Fruit fly (Drosophila melanogaster) whole organism, embryonic: Measurements from ENCODE around the gene dpp.

Experiments
- Awh ChIP-seq: fragments of 200-800 bp; sonication (Bioruptor generic); IDR thresholded peaks from 2 replicates; pipeline ENCODE4, ENCODE4 v1.3.6; 2022; ENCODE audit warnings: missing biosample characterization, missing genetic modification characterization
- BEAF-32 ChIP-seq: fragments of 200-800 bp; sonication (Bioruptor generic); optimal IDR thresholded peaks from 3 replicates; lab custom pipeline; 2017; ENCODE audit warnings: missing biosample characterization, missing genetic modification characterization, mild to moderate bottlenecking, moderate library complexity, missing genetic modification reagents
- CG1024 ChIP-seq: fragments of 200-800 bp; sonication (Bioruptor generic); IDR thresholded peaks from 2 replicates; pipeline ENCODE4 v1.3.6; 2022; ENCODE audit warnings: missing biosample characterization, missing genetic modification characterization
- CG10267 ChIP-seq: fragments of 200-800 bp; sonication (Bioruptor generic); optimal IDR thresholded peaks from 2 replicates; lab custom pipeline; 2018; ENCODE audit warnings: missing biosample characterization, mild to moderate bottlenecking, missing genetic modification characterization, moderate library complexity
- CG10274 ChIP-seq: fragments of 200-800 bp; sonication (Bioruptor generic); optimal IDR thresholded peaks from 3 replicates; lab custom pipeline; 2017; ENCODE audit warnings: missing biosample characterization, mild to moderate bottlenecking, missing genetic modification characterization
- CG10543 ChIP-seq: fragments of 200-800 bp; sonication (Bioruptor generic); optimal IDR thresholded peaks from 3 replicates; lab custom pipeline; 2017; ENCODE audit warnings: missing biosample characterization, mild to moderate bottlenecking, missing genetic modification characterization, moderate library complexity
- CG10959 ChIP-seq: fragments of 200-800 bp; sonication (Bioruptor generic); IDR thresholded peaks from 2 replicates; pipeline ENCODE4 v1.3.6; 2022; ENCODE audit warnings: missing biosample characterization, missing genetic modification characterization
- CG11696 ChIP-seq: fragments of 200-800 bp; sonication (Bioruptor generic); IDR thresholded peaks from 2 replicates; pipeline ENCODE4 v1.3.6; 2022; ENCODE audit warnings: missing biosample characterization, missing genetic modification characterization
- CG12769 ChIP-seq: fragments of 200-800 bp; sonication (Bioruptor generic); optimal IDR thresholded peaks from 2 replicates; lab custom pipeline; 2019; ENCODE audit warnings: missing biosample characterization, mild to moderate bottlenecking, missing genetic modification characterization, moderate library complexity
- CG12942 ChIP-seq: fragments of 200-800 bp; sonication (Bioruptor generic); optimal IDR thresholded peaks from 3 replicates; lab custom pipeline; 2016; ENCODE audit warnings: missing biosample characterization, missing genetic modification characterization
- CG13123 ChIP-seq: fragments of 200-800 bp; sonication (Bioruptor generic); optimal IDR thresholded peaks from 2 replicates; lab custom pipeline; 2016; ENCODE audit warnings: missing biosample characterization, missing genetic modification characterization
- CG13287 ChIP-seq: fragments of 200-800 bp; sonication (Bioruptor generic); IDR thresholded peaks from 2 replicates; pipeline ENCODE4 v1.3.6; 2022; ENCODE audit warnings: missing biosample characterization, missing genetic modification characterization; ENCODE audit not compliant: partially characterized antibody
- CG16863 ChIP-seq: fragments of 200-800 bp; sonication (Bioruptor generic); optimal IDR thresholded peaks from 3 replicates; lab custom pipeline; 2016; ENCODE audit warnings: missing biosample characterization, missing genetic modification characterization
- CG17328 ChIP-seq: fragments of 200-800 bp; sonication (Bioruptor generic); IDR thresholded peaks from 2 replicates; pipeline ENCODE4 v1.3.6; 2022; ENCODE audit warnings: missing biosample characterization, missing genetic modification characterization
- CG2875 ChIP-seq: fragments of 200-800 bp; sonication (Bioruptor generic); optimal IDR thresholded peaks from 2 replicates; lab custom pipeline; 2017; ENCODE audit warnings: missing biosample characterization, mild to moderate bottlenecking, missing genetic modification characterization, missing genetic modification reagents
- CG2889 ChIP-seq: fragments of 200-800 bp; sonication (Bioruptor generic); IDR thresholded peaks from 3 replicates; pipeline ENCODE4 v1.3.6; 2022; ENCODE audit warnings: missing biosample characterization, missing genetic modification characterization
- CG3407 ChIP-seq: fragments of 200-800 bp; sonication (Bioruptor generic); optimal IDR thresholded peaks from 2 replicates; lab custom pipeline; 2018; ENCODE audit warnings: missing biosample characterization, mild to moderate bottlenecking, missing genetic modification characterization
- CG34422 ChIP-seq: fragments of 200-800 bp; sonication (Bioruptor generic); IDR thresholded peaks from 3 replicates; pipeline ENCODE4 v1.3.6; 2022; ENCODE audit warnings: missing biosample characterization, missing genetic modification characterization
- CG3726 ChIP-seq: fragments of 200-800 bp; sonication (Bioruptor generic); IDR thresholded peaks from 3 replicates; pipeline ENCODE4, ENCODE4 v1.3.6; 2022; ENCODE audit warnings: missing biosample characterization, missing genetic modification characterization
- CG6272 ChIP-seq: fragments of 200-800 bp; sonication (Bioruptor generic); IDR thresholded peaks from 2 replicates; pipeline ENCODE4 v1.3.6; 2022; ENCODE audit warnings: missing biosample characterization, missing genetic modification characterization
- CG6689 ChIP-seq: fragments of 200-800 bp; sonication (Bioruptor generic); IDR thresholded peaks from 2 replicates; pipeline ENCODE4 v1.3.6; 2022; ENCODE audit warnings: missing biosample characterization, missing genetic modification characterization
- CG7372 ChIP-seq: fragments of 200-800 bp; sonication (Bioruptor generic); IDR thresholded peaks from 2 replicates; pipeline ENCODE4 v1.3.6; 2022; ENCODE audit warnings: missing biosample characterization, missing genetic modification characterization
- CG8089 ChIP-seq: fragments of 200-800 bp; sonication (Bioruptor generic); optimal IDR thresholded peaks from 3 replicates; lab custom pipeline; 2016; ENCODE audit warnings: missing biosample characterization, missing genetic modification characterization
- CG8359 ChIP-seq: fragments of 200-800 bp; sonication (Bioruptor generic); optimal IDR thresholded peaks from 2 replicates; lab custom pipeline; 2017; ENCODE audit warnings: missing biosample characterization, mild to moderate bottlenecking, missing genetic modification characterization, borderline replicate concordance
- CG8765 ChIP-seq: fragments of 200-800 bp; sonication (Bioruptor generic); IDR thresholded peaks from 2 replicates; pipeline ENCODE4 v1.3.6; 2022; ENCODE audit warnings: missing biosample characterization, missing genetic modification characterization
- CG9215 ChIP-seq: fragments of 200-800 bp; sonication (Bioruptor generic); IDR thresholded peaks from 2 replicates; pipeline ENCODE4 v1.3.6; 2022; ENCODE audit warnings: missing biosample characterization, missing genetic modification characterization
- CG9876 ChIP-seq: fragments of 200-800 bp; sonication (Bioruptor generic); optimal IDR thresholded peaks from 2 replicates; lab custom pipeline; 2016; ENCODE audit warnings: missing biosample characterization, missing genetic modification characterization
- D19B ChIP-seq: fragments of 200-800 bp; sonication (Bioruptor generic); optimal IDR thresholded peaks from 2 replicates; lab custom pipeline; 2017; ENCODE audit warnings: missing biosample characterization, mild to moderate bottlenecking, missing genetic modification characterization
- Dad ChIP-seq: fragments of 200-800 bp; sonication (Bioruptor generic); optimal IDR thresholded peaks from 3 replicates; lab custom pipeline; 2016; ENCODE audit warnings: missing biosample characterization, missing genetic modification characterization
- Drgx ChIP-seq: fragments of 200-800 bp; sonication (Bioruptor generic); IDR thresholded peaks from 2 replicates; pipeline ENCODE4 v1.3.6; 2022; ENCODE audit warnings: missing biosample characterization, missing genetic modification characterization
- Elba2 ChIP-seq: fragments of 200-800 bp; sonication (Bioruptor generic); optimal IDR thresholded peaks from 3 replicates; lab custom pipeline; 2016; ENCODE audit warnings: missing biosample characterization, missing genetic modification characterization
- Fer2 ChIP-seq: fragments of 200-800 bp; sonication (Bioruptor generic); optimal IDR thresholded peaks from 2 replicates; lab custom pipeline; 2018; ENCODE audit warnings: missing biosample characterization, mild to moderate bottlenecking, missing genetic modification characterization, moderate library complexity
- Gug ChIP-seq: fragments of 200-800 bp; sonication (Bioruptor generic); IDR thresholded peaks from 4 replicates; pipeline ENCODE4 v1.3.6; 2022; ENCODE audit warnings: missing biosample characterization, missing genetic modification characterization
- H15 ChIP-seq: fragments of 200-800 bp; sonication (Bioruptor generic); IDR thresholded peaks from 3 replicates; pipeline ENCODE4 v1.3.6; 2022; ENCODE audit warnings: missing biosample characterization, missing genetic modification characterization
- HmgZ ChIP-seq: fragments of 200-800 bp; sonication (Bioruptor generic); optimal IDR thresholded peaks from 2 replicates; lab custom pipeline; 2018; ENCODE audit warnings: missing biosample characterization, mild to moderate bottlenecking, missing genetic modification characterization
- PHDP ChIP-seq: fragments of 200-800 bp; sonication (Bioruptor generic); optimal IDR thresholded peaks from 3 replicates; lab custom pipeline; 2018; ENCODE audit warnings: missing biosample characterization, mild to moderate bottlenecking, missing genetic modification characterization, moderate library complexity
- Rfx ChIP-seq: fragments of 200-800 bp; sonication (Bioruptor generic); IDR thresholded peaks from 2 replicates; pipeline ENCODE4 v1.3.6; 2022; ENCODE audit warnings: missing biosample characterization, missing genetic modification characterization
- ab ChIP-seq: fragments of 200-800 bp; sonication (Bioruptor generic); optimal IDR thresholded peaks from 2 replicates; lab custom pipeline; 2016; ENCODE audit warnings: missing biosample characterization, missing genetic modification characterization
- amos ChIP-seq: fragments of 200-800 bp; sonication (Bioruptor generic); IDR thresholded peaks from 2 replicates; pipeline ENCODE4 v1.3.6; 2022; ENCODE audit warnings: missing biosample characterization, missing genetic modification characterization; ENCODE audit not compliant: partially characterized antibody
- ap ChIP-seq: fragments of 200-800 bp; sonication (Bioruptor generic); IDR thresholded peaks from 2 replicates; pipeline ENCODE4 v1.3.6; 2022; ENCODE audit warnings: missing biosample characterization, missing genetic modification characterization
- bbx ChIP-seq: fragments of 200-800 bp; sonication (Bioruptor generic); IDR thresholded peaks from 2 replicates; pipeline ENCODE4 v1.3.6; 2022; ENCODE audit warnings: missing biosample characterization, missing genetic modification characterization; ENCODE audit not compliant: partially characterized antibody
- btn ChIP-seq: fragments of 200-800 bp; sonication (Bioruptor generic); optimal IDR thresholded peaks from 2 replicates; lab custom pipeline; 2016; ENCODE audit warnings: missing biosample characterization, missing genetic modification characterization
- chm ChIP-seq: fragments of 200-800 bp; sonication (Bioruptor generic); IDR thresholded peaks from 2 replicates; pipeline ENCODE4 v1.3.6; 2022; ENCODE audit warnings: missing biosample characterization, missing genetic modification characterization
- da ChIP-seq: fragments of 200-800 bp; sonication (Bioruptor generic); optimal IDR thresholded peaks from 2 replicates; lab custom pipeline; 2016; ENCODE audit warnings: missing biosample characterization, missing genetic modification characterization
- disco-r ChIP-seq: fragments of 200-800 bp; sonication (Bioruptor generic); optimal IDR thresholded peaks from 2 replicates; lab custom pipeline; 2016; ENCODE audit warnings: missing biosample characterization, missing genetic modification characterization
- fru ChIP-seq: fragments of >200 bp; optimal IDR thresholded peaks from 2 replicates; lab custom pipeline; 2017
- ftz-f1 ChIP-seq: fragments of 200-800 bp; sonication (Bioruptor generic); optimal IDR thresholded peaks from 2 replicates; lab custom pipeline; 2016; ENCODE audit warnings: missing biosample characterization, missing genetic modification characterization
- org-1 ChIP-seq: fragments of 200-800 bp; sonication (Bioruptor generic); optimal IDR thresholded peaks from 2 replicates; lab custom pipeline; 2017; ENCODE audit warnings: missing biosample characterization, missing genetic modification characterization
- otp ChIP-seq: fragments of 200-800 bp; sonication (Bioruptor generic); IDR thresholded peaks from 3 replicates; pipeline ENCODE4, ENCODE4 v1.3.6; 2022; ENCODE audit warnings: missing biosample characterization, missing genetic modification characterization
- schlank ChIP-seq: fragments of 200-800 bp; sonication (Bioruptor generic); optimal IDR thresholded peaks from 2 replicates; lab custom pipeline; 2018; ENCODE audit warnings: missing biosample characterization, mild to moderate bottlenecking, missing genetic modification characterization
- tin ChIP-seq: fragments of 200-800 bp; sonication (Bioruptor generic); optimal IDR thresholded peaks from 3 replicates; lab custom pipeline; 2016; ENCODE audit warnings: missing biosample characterization, missing genetic modification characterization
- trem ChIP-seq: fragments of 200-800 bp; optimal IDR thresholded peaks from 3 replicates; lab custom pipeline; 2019; ENCODE audit warnings: missing biosample characterization, mild to moderate bottlenecking, missing genetic modification characterization, moderate library complexity
- usp ChIP-seq: fragments of >200 bp; optimal IDR thresholded peaks from 2 replicates; lab custom pipeline; 2017; ENCODE audit warnings: missing biosample characterization, missing genetic modification characterization

dpp gene

DNA sequence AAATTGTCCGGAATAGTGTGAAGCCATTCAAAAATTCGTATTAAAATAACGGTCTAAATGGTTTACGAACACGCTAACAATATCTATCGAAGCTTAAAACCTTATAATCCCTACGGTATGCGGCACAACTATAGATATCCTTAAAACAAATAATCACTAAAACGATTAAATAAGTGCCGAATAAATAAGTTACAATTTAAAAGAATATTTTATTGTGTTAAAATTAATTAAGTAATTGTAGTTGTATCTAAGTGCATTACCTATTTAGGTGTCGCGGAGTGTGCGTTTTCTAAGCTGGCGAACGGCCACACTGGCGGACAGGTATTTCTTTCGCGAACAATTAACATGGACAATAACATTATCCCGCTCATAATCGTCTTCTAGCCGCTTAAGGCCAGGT is 47.4 kb upstream of the dpp start, which contains the start of gene Eogt (continued):
- peak; percentile 95 for TF ChIP-seq H15 (GFP tag; lab: Robert Waterston, UW)
- TF ChIP-seq D19B = peak; percentile 68
- TF ChIP-seq BEAF-32 (GFP tag; lab: Kevin White, UChicago) = peak; percentile 44
- peak; percentile 44 for TF ChIP-seq CG10543 (GFP tag; lab: Kevin White, UChicago)
- TF ChIP-seq Rfx (GFP tag; lab: Robert Waterston, UW) = peak; percentile 97
- TF ChIP-seq CG13287 (GFP tag; lab: Robert Waterston, UW) = peak; percentile 52; the same call in 1 of the 2 replicates
- peak; percentile 94 for TF ChIP-seq CG2889 (GFP tag; lab: Robert Waterston, UW)
- peak; percentile 83 for TF ChIP-seq org-1 (GFP tag; lab: Kevin White, UChicago)
- TF ChIP-seq CG2875 (GFP tag; lab: Kevin White, UChicago) = peak; percentile 84
- peak; percentile 97 for TF ChIP-seq CG12769 (tag; lab: Kevin White, UChicago)
- TF ChIP-seq CG16863 (GFP tag; lab: Kevin White, UChicago) = peak; percentile 55
- TF ChIP-seq tin = peak; percentile 88
- peak; percentile 53 for TF ChIP-seq CG10274
- no peak for TF ChIP-seq bbx (GFP tag; lab: Robert Waterston, UW)
- TF ChIP-seq da = no peak
- TF ChIP-seq CG1024 (GFP tag; lab: Robert Waterston, UW) = peak; percentile 94
- peak; percentile 85 for TF ChIP-seq Fer2
- TF ChIP-seq trem (tag; lab: Kevin White, UChicago) = peak; percentile 90
- TF ChIP-seq btn = no peak
- TF ChIP-seq CG10267 (tag; lab: Kevin White, UChicago) = peak; percentile 87
- TF ChIP-seq otp (GFP tag; lab: Robert Waterston, UW) = peak; percentile 96
- peak; percentile 93 for TF ChIP-seq CG12942 (GFP tag; lab: Kevin White, UChicago)
- peak; percentile 95 for TF ChIP-seq HmgZ (tag; lab: Kevin White, UChicago)
- peak; percentile 98 for TF ChIP-seq chm (GFP tag; lab: Robert Waterston, UW)
- TF ChIP-seq Drgx = peak; percentile 94
- TF ChIP-seq CG17328 (GFP tag; lab: Robert Waterston, UW) = peak; percentile 99
- peak; percentile 32 for TF ChIP-seq disco-r (GFP tag; lab: Kevin White, UChicago)
- no peak for TF ChIP-seq usp (GFP tag; lab: Kevin White, UChicago)
- peak; percentile 53 for TF ChIP-seq ab (GFP tag; lab: Kevin White, UChicago)
- TF ChIP-seq Gug (GFP tag; lab: Robert Waterston, UW) = peak; percentile 93
- TF ChIP-seq CG3726 = peak; percentile 95
- TF ChIP-seq Awh (GFP tag; lab: Robert Waterston, UW) = peak; percentile 96
- peak; percentile 88 for TF ChIP-seq CG13123 (GFP tag; lab: Kevin White, UChicago)
- TF ChIP-seq fru (lab: Kevin White, UChicago) = no peak
- TF ChIP-seq CG34422 = peak; percentile 98
- TF ChIP-seq ftz-f1 (GFP tag; lab: Kevin White, UChicago) = no peak
- TF ChIP-seq CG3407 = peak; percentile 86
- peak; percentile 78 for TF ChIP-seq schlank (tag; lab: Kevin White, UChicago)
- peak; percentile 95 for TF ChIP-seq CG6272
- peak; percentile 63 for TF ChIP-seq CG8089 (GFP tag; lab: Kevin White, UChicago)
- peak; percentile 96 for TF ChIP-seq ap (GFP tag; lab: Robert Waterston, UW)
- TF ChIP-seq Elba2 (GFP tag; lab: Kevin White, UChicago) = peak; percentile 68
- TF ChIP-seq CG8359 (GFP tag; lab: Kevin White, UChicago) = no peak
- TF ChIP-seq CG6689 = peak; percentile 97
- TF ChIP-seq CG10959 (GFP tag; lab: Robert Waterston, UW) = peak; percentile 97
- TF ChIP-seq CG9876 (GFP tag; lab: Kevin White, UChicago) = no peak
- TF ChIP-seq amos = no peak
- peak; percentile 94 for TF ChIP-seq CG7372 (GFP tag; lab: Robert Waterston, UW)
- peak; percentile 39 for TF ChIP-seq Dad (GFP tag; lab: Kevin White, UChicago)
- TF ChIP-seq PHDP (tag; lab: Kevin White, UChicago) = peak; percentile 95
- TF ChIP-seq CG9215 (GFP tag; lab: Robert Waterston, UW) = peak; percentile 91
- peak; percentile 100 for TF ChIP-seq CG11696 (GFP tag; lab: Robert Waterston, UW)
- peak; percentile 97 for TF ChIP-seq CG8765
